Fruit fly (Drosophila melanogaster): ENCODE measurements around the gene CG5412.

DNA sequence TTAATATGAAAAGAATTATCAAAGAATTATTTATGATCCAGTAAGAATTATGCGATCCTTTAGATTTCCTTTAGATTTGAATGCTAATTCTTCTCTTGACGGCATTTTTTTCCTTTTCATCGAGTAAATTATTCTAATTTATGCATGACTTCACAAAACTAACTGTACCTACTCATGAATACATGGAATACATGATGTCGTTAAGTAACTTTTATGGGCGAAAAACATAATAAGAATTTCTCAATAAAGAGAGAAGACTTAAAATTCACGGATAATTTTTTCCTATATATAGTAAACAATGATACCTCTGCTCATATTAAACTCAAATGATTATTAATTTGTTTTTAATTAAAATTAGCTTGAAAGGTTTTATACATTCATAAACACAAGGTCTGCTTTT is 19.0 kb downstream of the CG5412 start:
- TF ChIP-seq CG7101 (tag; optimal IDR thresholded peaks at IDR 0.05) (no peak), CG11617 (GFP tag; optimal IDR thresholded peaks at IDR 0.05) (no peak), ovo (GFP tag; optimal IDR thresholded peaks at IDR 0.05) (no peak), CG33017 (tag; optimal IDR thresholded peaks at IDR 0.05) (no peak), CG1620 (GFP tag; optimal IDR thresholded peaks at IDR 0.05) (no peak), cnc (optimal IDR thresholded peaks at IDR 0.05) (no peak), toe (GFP tag; optimal IDR thresholded peaks at IDR 0.05) (no peak), tj (GFP tag; optimal IDR thresholded peaks at IDR 0.05) (no peak), CG5204 (GFP tag; optimal IDR thresholded peaks at IDR 0.05) (no peak), CG12768 (GFP tag; optimal IDR thresholded peaks at IDR 0.05) (no peak)
